Worm (Caenorhabditis elegans) whole organism, L1 larva: ENCODE measurements around the gene gipc-2.

Source experiments
- C34B4.2 ChIP-seq: sonication (generic microtip); optimal IDR thresholded peaks from 2 replicates; lab custom pipeline; 2017; ENCODE audit warnings: mild to moderate bottlenecking, missing genetic modification characterization, missing compliant biosample characterization
- alr-1 ChIP-seq: fragments of 200-800 bp; sonication (Bioruptor generic); optimal IDR thresholded peaks from 2 replicates; lab custom pipeline; 2018; ENCODE audit warnings: borderline replicate concordance, mild to moderate bottlenecking, missing genetic modification characterization, missing compliant biosample characterization
- blmp-1 ChIP-seq: fragments of 150-350 bp; optimal IDR thresholded peaks from 2 replicates; lab custom pipeline; 2014; ENCODE audit warnings: missing biosample characterization, missing genetic modification characterization
- ceh-8 ChIP-seq: fragments of 200-800 bp; sonication (Bioruptor generic); optimal IDR thresholded peaks from 2 replicates; lab custom pipeline; 2018; ENCODE audit warnings: mild to moderate bottlenecking, missing genetic modification characterization, moderate library complexity, missing compliant biosample characterization
- ceh-82 ChIP-seq, 3 experiments: fragments of 150-350 bp in 1 of 3; sonication (generic microtip) in 2 of 3; optimal IDR thresholded peaks; 2 replicates each; lab custom pipeline; 2014 to 2017; ENCODE audit warnings: missing biosample characterization in 3 of 3, missing genetic modification characterization in 3 of 3
- ceh-88 ChIP-seq: fragments of 200-800 bp; sonication (Bioruptor generic); IDR thresholded peaks from 2 replicates; pipeline ENCODE4 v1.3.6; 2022; ENCODE audit warnings: missing genetic modification characterization, missing compliant biosample characterization
- ceh-90 ChIP-seq: sonication (generic microtip); optimal IDR thresholded peaks from 2 replicates; lab custom pipeline; 2016; ENCODE audit warnings: missing genetic modification characterization, missing compliant biosample characterization
- ces-1 ChIP-seq: fragments of 150-350 bp; optimal IDR thresholded peaks from 2 replicates; lab custom pipeline; 2014; ENCODE audit warnings: missing biosample characterization, missing genetic modification reagents, missing genetic modification characterization
- dpl-1 ChIP-seq, 3 experiments: fragments of 150-350 bp in 2 of 3; sonication (generic microtip) in 1 of 3; optimal IDR thresholded peaks; 2 replicates each; lab custom pipeline; 2014 to 2017; ENCODE audit warnings: missing biosample characterization in 3 of 3, missing genetic modification characterization in 3 of 3, missing genetic modification reagents in 3 of 3
- dsc-1 ChIP-seq: sonication (generic microtip); optimal IDR thresholded peaks from 2 replicates; lab custom pipeline; 2016; ENCODE audit warnings: mild to moderate bottlenecking, missing genetic modification characterization, missing compliant biosample characterization
- efl-1 ChIP-seq, 4 experiments: fragments of 150-350 bp; optimal IDR thresholded peaks in 3 of 4; peaks in 1 of 4; 1 replicate in 1 of 4; 2 replicates in 3 of 4; lab custom pipeline; 2014; ENCODE audit warnings: missing biosample characterization in 2 of 4, missing genetic modification characterization in 2 of 4, missing genetic modification reagents in 2 of 4
- efl-3 ChIP-seq: fragments of 200-800 bp; sonication (Bioruptor generic); optimal IDR thresholded peaks from 2 replicates; lab custom pipeline; 2018; ENCODE audit warnings: mild to moderate bottlenecking, missing genetic modification characterization, missing compliant biosample characterization
- egl-13 ChIP-seq: sonication (generic microtip); optimal IDR thresholded peaks from 2 replicates; lab custom pipeline; 2016; ENCODE audit warnings: missing genotype, missing genetic modification reagents, missing genetic modification characterization, missing compliant biosample characterization
- elt-2 ChIP-seq: sonication (generic microtip); optimal IDR thresholded peaks from 2 replicates; lab custom pipeline; 2016; ENCODE audit warnings: missing genetic modification characterization, mild to moderate bottlenecking, inconsistent platforms, missing compliant biosample characterization, missing genetic modification reagents
- fkh-10 ChIP-seq: sonication (generic microtip); optimal IDR thresholded peaks from 2 replicates; lab custom pipeline; 2017; ENCODE audit warnings: missing biosample characterization, missing genetic modification reagents, missing genetic modification characterization
- fkh-4 ChIP-seq: sonication (generic microtip); optimal IDR thresholded peaks from 2 replicates; lab custom pipeline; 2016; ENCODE audit warnings: missing compliant biosample characterization, missing genetic modification characterization, borderline replicate concordance
- fkh-8 ChIP-seq: sonication (generic microtip); optimal IDR thresholded peaks from 2 replicates; lab custom pipeline; 2016; ENCODE audit warnings: mild to moderate bottlenecking, missing genetic modification characterization, missing compliant biosample characterization
- fos-1 ChIP-seq: fragments of 150-350 bp; optimal IDR thresholded peaks from 2 replicates; lab custom pipeline; 2014; ENCODE audit warnings: missing biosample characterization, missing genetic modification characterization
- hlh-17 ChIP-seq: fragments of 200-800 bp; sonication (Bioruptor generic); optimal IDR thresholded peaks from 2 replicates; lab custom pipeline; 2018; ENCODE audit warnings: missing genetic modification characterization, mild to moderate bottlenecking, missing compliant biosample characterization, moderate library complexity, borderline replicate concordance
- hpl-2 ChIP-seq: fragments of 150-350 bp; optimal IDR thresholded peaks from 2 replicates; lab custom pipeline; 2014; ENCODE audit warnings: missing biosample characterization, missing genetic modification reagents, missing genetic modification characterization
- jun-1 ChIP-seq: fragments of 150-350 bp; optimal IDR thresholded peaks from 2 replicates; lab custom pipeline; 2014; ENCODE audit warnings: missing biosample characterization, missing genetic modification reagents, missing genetic modification characterization
- lin-13 ChIP-seq: fragments of 150-350 bp; optimal IDR thresholded peaks from 2 replicates; lab custom pipeline; 2014; ENCODE audit warnings: missing biosample characterization, missing genetic modification reagents, missing genetic modification characterization
- lin-14 ChIP-seq: fragments of 200-800 bp; sonication (Bioruptor generic); optimal IDR thresholded peaks from 2 replicates; lab custom pipeline; 2018; ENCODE audit warnings: mild to moderate bottlenecking, missing genetic modification characterization, moderate library complexity, missing compliant biosample characterization
- lin-35 ChIP-seq, 2 experiments: fragments of 150-350 bp; optimal IDR thresholded peaks; 2 replicates each; lab custom pipeline; 2014; ENCODE audit warnings: missing biosample characterization in 2 of 2, missing genetic modification characterization in 2 of 2, missing genetic modification reagents in 2 of 2
- lin-39 ChIP-seq: fragments of 150-350 bp; optimal IDR thresholded peaks from 2 replicates; lab custom pipeline; 2014; ENCODE audit warnings: missing biosample characterization, missing genetic modification reagents, missing genetic modification characterization
- lir-3 ChIP-seq: sonication (generic microtip); optimal IDR thresholded peaks from 2 replicates; lab custom pipeline; 2016; ENCODE audit warnings: mild to moderate bottlenecking, missing genetic modification characterization, moderate library complexity, missing compliant biosample characterization; ENCODE audit not compliant: poor library complexity
- lsy-2 ChIP-seq, 2 experiments: fragments of 150-350 bp; optimal IDR thresholded peaks; 2 replicates each; lab custom pipeline; 2014; ENCODE audit warnings: missing biosample characterization in 2 of 2, missing genetic modification characterization in 2 of 2
- mdl-1 ChIP-seq, 2 experiments: fragments of 150-350 bp; optimal IDR thresholded peaks; 2 replicates each; lab custom pipeline; 2014 to 2017; ENCODE audit warnings: missing biosample characterization in 2 of 2, missing genetic modification characterization in 2 of 2, inconsistent platforms in 1 of 2
- nhr-11 ChIP-seq: fragments of 150-350 bp; optimal IDR thresholded peaks from 2 replicates; lab custom pipeline; 2014; ENCODE audit warnings: missing biosample characterization, missing genetic modification characterization
- nhr-12 ChIP-seq: sonication (generic microtip); optimal IDR thresholded peaks from 2 replicates; lab custom pipeline; 2017; ENCODE audit warnings: missing biosample characterization, missing genetic modification characterization
- nhr-20 ChIP-seq: sonication (generic microtip); optimal IDR thresholded peaks from 2 replicates; lab custom pipeline; 2016; ENCODE audit warnings: mild to moderate bottlenecking, missing genetic modification characterization, missing compliant biosample characterization
- nhr-237 ChIP-seq: fragments of 150-350 bp; optimal IDR thresholded peaks from 2 replicates; lab custom pipeline; 2014; ENCODE audit warnings: missing biosample characterization, missing genetic modification characterization
- nhr-28 ChIP-seq: fragments of 150-350 bp; optimal IDR thresholded peaks from 2 replicates; lab custom pipeline; 2014; ENCODE audit warnings: missing biosample characterization, missing genetic modification characterization
- nhr-47 ChIP-seq: sonication (generic microtip); optimal IDR thresholded peaks from 2 replicates; lab custom pipeline; 2016; ENCODE audit warnings: mild to moderate bottlenecking, missing genetic modification characterization, moderate library complexity, missing compliant biosample characterization
- nhr-71 ChIP-seq: sonication (generic microtip); optimal IDR thresholded peaks from 2 replicates; lab custom pipeline; 2016; ENCODE audit warnings: mild to moderate bottlenecking, missing genetic modification characterization, moderate library complexity, missing compliant biosample characterization
- nhr-84 ChIP-seq: sonication (generic microtip); optimal IDR thresholded peaks from 2 replicates; lab custom pipeline; 2017; ENCODE audit warnings: missing biosample characterization, missing genetic modification characterization
- rnt-1 ChIP-seq: sonication (generic microtip); optimal IDR thresholded peaks from 2 replicates; lab custom pipeline; 2016; ENCODE audit warnings: mild to moderate bottlenecking, missing genetic modification characterization, moderate library complexity, missing compliant biosample characterization
- snpc-4 ChIP-seq: fragments of 150-350 bp; optimal IDR thresholded peaks from 2 replicates; lab custom pipeline; 2014; ENCODE audit warnings: missing biosample characterization, missing genetic modification characterization
- sup-37 ChIP-seq: fragments of 200-800 bp; sonication (Bioruptor generic); optimal IDR thresholded peaks from 2 replicates; lab custom pipeline; 2018; ENCODE audit warnings: mild to moderate bottlenecking, missing genetic modification characterization, missing compliant biosample characterization
- swsn-7 ChIP-seq: sonication (generic microtip); optimal IDR thresholded peaks from 2 replicates; lab custom pipeline; 2016; ENCODE audit warnings: missing genetic modification characterization, missing compliant biosample characterization
- tbx-2 ChIP-seq: sonication (generic microtip); optimal IDR thresholded peaks from 2 replicates; lab custom pipeline; 2016; ENCODE audit warnings: missing genetic modification characterization, missing compliant biosample characterization
- unc-62 ChIP-seq: fragments of 150-350 bp; optimal IDR thresholded peaks from 2 replicates; lab custom pipeline; 2014; ENCODE audit warnings: missing biosample characterization, missing genetic modification reagents, missing genetic modification characterization
- unc-86 ChIP-seq: sonication (generic microtip); optimal IDR thresholded peaks from 2 replicates; lab custom pipeline; 2016; ENCODE audit warnings: missing genetic modification characterization, missing compliant biosample characterization
- zag-1 ChIP-seq: fragments of 150-350 bp; optimal IDR thresholded peaks from 2 replicates; lab custom pipeline; 2014; ENCODE audit warnings: missing biosample characterization, missing genetic modification characterization

Gene gipc-2

ce11 chrIV:10066456-10066855 is 39.0 kb upstream of the gipc-2 start:
- TF ChIP-seq nhr-237 (tag; lab: Kevin White, UChicago) (no peak), elt-2 (peak; percentile 22)

ce11 chrIV:10065159-10065558 is 37.7 kb upstream of the gipc-2 start:
- TF ChIP-seq C34B4.2 (tag; lab: Kevin White, UChicago): no peak
- no peak for TF ChIP-seq hpl-2 (GFP tag; lab: Kevin White, UChicago)
- TF ChIP-seq lin-14 (GFP tag; lab: Kevin White, UChicago): peak; percentile 52
- no peak for TF ChIP-seq lir-3 (tag; lab: Kevin White, UChicago)
- peak; percentile 62 for TF ChIP-seq lin-39

- TF ChIP-seq snpc-4 (tag; lab: Kevin White, UChicago): no peak
- TF ChIP-seq lin-35 (GFP tag; optimal IDR thresholded peaks at IDR 0.05; lab: Kevin White, UChicago): no peak
- TF ChIP-seq dsc-1 (tag; lab: Kevin White, UChicago): peak; percentile 82
- no peak for TF ChIP-seq efl-1 (optimal IDR thresholded peaks at IDR 0.05; lab: Kevin White, UChicago)
- TF ChIP-seq efl-1 (GFP tag; optimal IDR thresholded peaks at IDR 0.05 in 1 of 2; lab: Kevin White, UChicago): peak in 1 of 2 experiments; percentile 68
- no peak for TF ChIP-seq nhr-84 (tag; lab: Kevin White, UChicago)
Observed at ce11 chrIV:10063941-10064340, 36.5 kb upstream of the gipc-2 start.

- TF ChIP-seq egl-13 (tag; lab: Kevin White, UChicago) (peak; percentile 7), mdl-1 (tag; optimal IDR thresholded peaks at IDR 0.05; lab: Kevin White, UChicago) (no peak), nhr-71 (tag; lab: Kevin White, UChicago) (peak; percentile 51), fkh-10 (GFP tag; lab: Kevin White, UChicago) (peak; percentile 16), nhr-28 (tag; lab: Kevin White, UChicago) (no peak), ceh-88 (GFP tag; lab: Robert Waterston, UW) (no peak), fkh-4 (tag; lab: Kevin White, UChicago) (no peak), lsy-2 (tag; optimal IDR thresholded peaks at IDR 0.05; lab: Kevin White, UChicago) (peak in 1 of 2 experiments; percentile 28), sup-37 (GFP tag; lab: Kevin White, UChicago) (no peak), fkh-8 (tag; lab: Kevin White, UChicago) (peak; percentile 56), jun-1 (no peak), nhr-237 (tag; lab: Kevin White, UChicago) (no peak), efl-3 (GFP tag; lab: Kevin White, UChicago) (no peak), ceh-82 (tag; optimal IDR thresholded peaks at IDR 0.05; lab: Kevin White, UChicago) (peak in 1 of 3 experiments; percentile 56), nhr-47 (peak; percentile 15), alr-1 (tag; lab: Kevin White, UChicago) (no peak), efl-1 (optimal IDR thresholded peaks at IDR 0.05; lab: Kevin White, UChicago) (peak in 1 of 2 experiments; percentile 5), efl-1 (GFP tag; optimal IDR thresholded peaks at IDR 0.05 in 1 of 2; lab: Kevin White, UChicago) (peak in 1 of 2 experiments; percentile 82), fos-1 (tag; lab: Kevin White, UChicago) (no peak), dpl-1 (GFP tag; optimal IDR thresholded peaks at IDR 0.05; lab: Kevin White, UChicago) (peak in 1 of 3 experiments; percentile 20), lin-13 (GFP tag; lab: Kevin White, UChicago) (no peak), nhr-11 (tag; lab: Kevin White, UChicago) (no peak), unc-86 (tag; lab: Kevin White, UChicago) (peak; percentile 15), blmp-1 (no peak), dsc-1 (tag; lab: Kevin White, UChicago) (no peak), swsn-7 (tag; lab: Kevin White, UChicago) (peak; percentile 20), nhr-20 (tag; lab: Kevin White, UChicago) (no peak), snpc-4 (tag; lab: Kevin White, UChicago) (no peak), ceh-8 (GFP tag; lab: Kevin White, UChicago) (no peak), zag-1 (tag; lab: Kevin White, UChicago) (no peak), lir-3 (tag; lab: Kevin White, UChicago) (no peak), ceh-90 (tag; lab: Kevin White, UChicago) (no peak), elt-2 (no peak), nhr-84 (tag; lab: Kevin White, UChicago) (no peak), nhr-12 (no peak), lin-14 (GFP tag; lab: Kevin White, UChicago) (peak; percentile 80), rnt-1 (tag; lab: Kevin White, UChicago) (no peak), unc-62 (GFP tag; lab: Kevin White, UChicago) (no peak), ces-1 (no peak), lin-35 (GFP tag; optimal IDR thresholded peaks at IDR 0.05; lab: Kevin White, UChicago) (peak in 1 of 2 experiments; percentile 11), hlh-17 (GFP tag; lab: Kevin White, UChicago) (no peak), tbx-2 (tag; lab: Kevin White, UChicago) (peak; percentile 7)
Observed at ce11 chrIV:10062728-10063127, 35.3 kb upstream of the gipc-2 start, which contains the start of gene ipla-7. ipla-7 (minus strand) TSS chrIV:10062849.
